Worm (Caenorhabditis elegans) whole organism, L4/young adult: Measurements from ENCODE around the gene pzf-1.

Source experiments
- W03F9.2 ChIP-seq: fragments of 150-350 bp; optimal IDR thresholded peaks from 2 replicates; lab custom pipeline; 2014; ENCODE audit warnings: missing biosample characterization, missing genetic modification characterization
- dao-5 ChIP-seq: sonication (generic microtip); optimal IDR thresholded peaks from 2 replicates; lab custom pipeline; 2016; ENCODE audit warnings: missing genotype, missing genetic modification characterization, moderate library complexity, missing compliant biosample characterization
- him-1 ChIP-seq: sonication (generic microtip); optimal IDR thresholded peaks from 2 replicates; lab custom pipeline; 2016; ENCODE audit warnings: missing genotype, missing genetic modification reagents, missing genetic modification characterization, missing compliant biosample characterization

ce11 chrV:15920273-15920672 is 8.0 kb downstream of the pzf-1 start, which contains the start of gene F35E8.10:
- TF ChIP-seq W03F9.2, result no peak
- no peak for TF ChIP-seq him-1 (tag; lab: Kevin White, UChicago)
- TF ChIP-seq dao-5 (tag; lab: Kevin White, UChicago), result no peak
